Worm (Caenorhabditis elegans) whole organism, L4/young adult: ENCODE data around the gene Y66D12A.30.

Experiments used
- W03F9.2 ChIP-seq: fragments of 150-350 bp; optimal IDR thresholded peaks from 2 replicates; lab custom pipeline; 2014; ENCODE audit warnings: missing biosample characterization, missing genetic modification characterization
- him-1 ChIP-seq: sonication (generic microtip); optimal IDR thresholded peaks from 2 replicates; lab custom pipeline; 2016; ENCODE audit warnings: missing genotype, missing genetic modification reagents, missing genetic modification characterization, missing compliant biosample characterization

DNA sequence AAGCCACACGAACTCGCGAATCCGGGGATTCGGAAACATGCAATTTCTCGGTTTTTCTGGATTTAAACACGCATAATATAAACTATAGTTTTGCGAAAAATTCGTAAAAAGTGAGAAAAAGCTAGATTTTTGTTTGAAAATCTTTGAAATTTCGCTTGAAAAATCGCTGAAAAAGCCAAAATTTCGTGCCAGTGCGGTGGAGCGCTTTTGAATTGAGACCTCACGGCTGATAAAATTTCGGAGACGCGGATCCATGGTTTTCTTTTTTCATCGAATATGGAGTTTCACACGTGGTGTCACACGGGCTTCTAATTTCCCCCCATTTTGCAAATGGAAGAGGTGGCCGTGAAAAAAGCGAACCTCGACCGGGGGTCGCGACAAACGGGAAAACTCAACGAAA, 19.4 kb upstream of the Y66D12A.30 start:
- TF ChIP-seq him-1 (tag; lab: Kevin White, UChicago) (no peak), W03F9.2 (tag; lab: Kevin White, UChicago) (no peak)
